Fruit fly (Drosophila melanogaster) whole organism, prepupa: ENCODE measurements around the gene CG6409.

Experiments
- Blimp-1 ChIP-seq: fragments of 200-800 bp; sonication (Bioruptor generic); optimal IDR thresholded peaks from 3 replicates; lab custom pipeline; 2017; ENCODE audit warnings: missing biosample characterization, missing genetic modification characterization, mild to moderate bottlenecking, moderate library complexity, missing genetic modification reagents
- CG10631 ChIP-seq: fragments of 200-800 bp; sonication (Bioruptor generic); optimal IDR thresholded peaks from 2 replicates; lab custom pipeline; 2016; ENCODE audit warnings: missing biosample characterization, missing genetic modification characterization
- CG10669 ChIP-seq: fragments of 200-800 bp; sonication (Bioruptor generic); optimal IDR thresholded peaks from 3 replicates; lab custom pipeline; 2018; ENCODE audit warnings: missing biosample characterization, mild to moderate bottlenecking, missing genetic modification characterization, moderate library complexity
- CG11294 ChIP-seq: fragments of 200-800 bp; sonication (Bioruptor generic); IDR thresholded peaks from 2 replicates; pipeline ENCODE4 v1.3.6; 2022; ENCODE audit warnings: missing biosample characterization, missing genetic modification characterization
- CG11902 ChIP-seq: fragments of 200-800 bp; sonication (Bioruptor generic); optimal IDR thresholded peaks from 3 replicates; lab custom pipeline; 2016; ENCODE audit warnings: missing biosample characterization, missing genetic modification characterization
- CG15336 ChIP-seq: fragments of 200-800 bp; sonication (Bioruptor generic); IDR thresholded peaks from 2 replicates; pipeline ENCODE4 v1.3.6; 2022; ENCODE audit warnings: missing biosample characterization, missing genetic modification characterization
- CG16779 ChIP-seq: fragments of 200-800 bp; sonication (Bioruptor generic); optimal IDR thresholded peaks from 3 replicates; lab custom pipeline; 2017; ENCODE audit warnings: missing biosample characterization, mild to moderate bottlenecking, missing genetic modification characterization
- CG31627 ChIP-seq: fragments of 200-800 bp; sonication (Bioruptor generic); optimal IDR thresholded peaks from 3 replicates; lab custom pipeline; 2016; ENCODE audit warnings: missing biosample characterization, missing genetic modification characterization
- CG32006 ChIP-seq: fragments of 200-800 bp; sonication (Bioruptor generic); optimal IDR thresholded peaks from 3 replicates; lab custom pipeline; 2017; ENCODE audit warnings: missing biosample characterization, mild to moderate bottlenecking, missing genetic modification characterization
- CG3919 ChIP-seq: fragments of 200-800 bp; sonication (Bioruptor generic); optimal IDR thresholded peaks from 3 replicates; lab custom pipeline; 2016; ENCODE audit warnings: missing biosample characterization, missing genetic modification characterization
- CG6163 ChIP-seq: fragments of 200-800 bp; sonication (Bioruptor generic); IDR thresholded peaks from 3 replicates; pipeline ENCODE4 v1.3.6; 2022; ENCODE audit warnings: missing biosample characterization, missing genetic modification characterization
- CG6276 ChIP-seq: fragments of 200-800 bp; sonication (Bioruptor generic); optimal IDR thresholded peaks from 2 replicates; lab custom pipeline; 2017; ENCODE audit warnings: missing biosample characterization, mild to moderate bottlenecking, missing genetic modification characterization
- CG6792 ChIP-seq: fragments of 200-800 bp; sonication (Bioruptor generic); optimal IDR thresholded peaks from 3 replicates; lab custom pipeline; 2016; ENCODE audit warnings: missing biosample characterization, missing genetic modification characterization
- CG6808 ChIP-seq: fragments of 200-800 bp; sonication (Bioruptor generic); optimal IDR thresholded peaks from 3 replicates; lab custom pipeline; 2017; ENCODE audit warnings: missing biosample characterization, missing genetic modification characterization, mild to moderate bottlenecking, moderate library complexity, missing genetic modification reagents
- CG6854 ChIP-seq: fragments of 200-800 bp; sonication (Bioruptor generic); optimal IDR thresholded peaks from 2 replicates; lab custom pipeline; 2017; ENCODE audit warnings: missing biosample characterization, mild to moderate bottlenecking, missing genetic modification characterization
- CG8119 ChIP-seq: fragments of 200-800 bp; sonication (Bioruptor generic); IDR thresholded peaks from 3 replicates; pipeline ENCODE4 v1.3.6; 2022; ENCODE audit warnings: missing biosample characterization, missing genetic modification characterization
- CG8319 ChIP-seq: fragments of 200-800 bp; sonication (Bioruptor generic); optimal IDR thresholded peaks from 3 replicates; lab custom pipeline; 2016; ENCODE audit warnings: missing biosample characterization, missing genetic modification characterization
- CG9139 ChIP-seq: fragments of 200-800 bp; sonication (Bioruptor generic); optimal IDR thresholded peaks from 3 replicates; lab custom pipeline; 2017; ENCODE audit warnings: missing biosample characterization, mild to moderate bottlenecking, missing genetic modification characterization
- Eip75B ChIP-seq: fragments of 200-800 bp; sonication (Bioruptor generic); optimal IDR thresholded peaks from 3 replicates; lab custom pipeline; 2016; ENCODE audit warnings: missing biosample characterization, missing genetic modification characterization
- Eip78C ChIP-seq: fragments of 200-800 bp; sonication (Bioruptor generic); peaks from one replicate; lab custom pipeline; 2016; ENCODE audit warnings: missing biosample characterization, missing genetic modification characterization
- Eip93F ChIP-seq: fragments of 200-800 bp; sonication (Bioruptor generic); optimal IDR thresholded peaks from 2 replicates; lab custom pipeline; 2016; ENCODE audit warnings: missing biosample characterization, mild to moderate bottlenecking, missing genetic modification characterization
- Ets21C ChIP-seq: fragments of 200-800 bp; sonication (Bioruptor generic); optimal IDR thresholded peaks from 3 replicates; lab custom pipeline; 2016; ENCODE audit warnings: missing biosample characterization, missing genetic modification characterization
- Ets96B ChIP-seq: fragments of 200-800 bp; optimal IDR thresholded peaks from 2 replicates; lab custom pipeline; 2019; ENCODE audit warnings: missing biosample characterization, mild to moderate bottlenecking, missing genetic modification characterization, moderate library complexity
- Gug ChIP-seq: fragments of 200-800 bp; sonication (Bioruptor generic); IDR thresholded peaks from 2 replicates; pipeline ENCODE4 v1.3.6; 2022; ENCODE audit warnings: missing biosample characterization, missing genetic modification characterization
- Hr39 ChIP-seq: fragments of 200-800 bp; sonication (Bioruptor generic); optimal IDR thresholded peaks from 2 replicates; lab custom pipeline; 2016; ENCODE audit warnings: missing biosample characterization, missing genetic modification characterization
- Hr4 ChIP-seq: fragments of 200-800 bp; sonication (Bioruptor generic); optimal IDR thresholded peaks from 3 replicates; lab custom pipeline; 2016; ENCODE audit warnings: missing biosample characterization, missing genetic modification characterization
- Met ChIP-seq: fragments of 200-800 bp; sonication (Bioruptor generic); optimal IDR thresholded peaks from 3 replicates; lab custom pipeline; 2016; ENCODE audit warnings: missing biosample characterization, missing genetic modification characterization
- OdsH ChIP-seq: fragments of 200-800 bp; sonication (Bioruptor generic); optimal IDR thresholded peaks from 3 replicates; lab custom pipeline; 2016; ENCODE audit warnings: missing biosample characterization, missing genetic modification characterization
- Smox ChIP-seq: fragments of 200-800 bp; sonication (Bioruptor generic); optimal IDR thresholded peaks from 3 replicates; lab custom pipeline; 2016; ENCODE audit warnings: missing biosample characterization, missing genetic modification characterization
- Sox102F ChIP-seq: fragments of 200-800 bp; sonication (Bioruptor generic); optimal IDR thresholded peaks from 2 replicates; lab custom pipeline; 2016; ENCODE audit warnings: missing biosample characterization, mild to moderate bottlenecking, missing genetic modification characterization
- Sox15 ChIP-seq: fragments of 200-800 bp; sonication (Bioruptor generic); optimal IDR thresholded peaks from 3 replicates; lab custom pipeline; 2016; ENCODE audit warnings: missing biosample characterization, missing genetic modification characterization
- acj6 ChIP-seq: fragments of 200-800 bp; sonication (Bioruptor generic); optimal IDR thresholded peaks from 3 replicates; lab custom pipeline; 2016; ENCODE audit warnings: missing biosample characterization, missing genetic modification characterization
- cyc ChIP-seq: fragments of 200-800 bp; sonication (Bioruptor generic); optimal IDR thresholded peaks from 3 replicates; lab custom pipeline; 2016; ENCODE audit warnings: missing biosample characterization, missing genetic modification characterization
- dsx ChIP-seq: fragments of 200-800 bp; optimal IDR thresholded peaks from 3 replicates; lab custom pipeline; 2019; ENCODE audit warnings: missing biosample characterization, mild to moderate bottlenecking, missing genetic modification characterization, moderate library complexity; ENCODE audit not compliant: poor library complexity, severe bottlenecking
- eg ChIP-seq: fragments of 200-800 bp; sonication (Bioruptor generic); IDR thresholded peaks from 3 replicates; pipeline ENCODE4 v1.3.6; 2022; ENCODE audit warnings: missing biosample characterization, missing genetic modification characterization
- fd59A ChIP-seq: fragments of 200-800 bp; sonication (Bioruptor generic); optimal IDR thresholded peaks from 2 replicates; lab custom pipeline; 2017; ENCODE audit warnings: missing biosample characterization, mild to moderate bottlenecking, missing genetic modification characterization, missing genetic modification reagents
- fd85E ChIP-seq: fragments of 200-800 bp; sonication (Bioruptor generic); optimal IDR thresholded peaks from 3 replicates; lab custom pipeline; 2016; ENCODE audit warnings: missing biosample characterization, missing genetic modification characterization
- fkh ChIP-seq: fragments of 200-800 bp; sonication (Bioruptor generic); optimal IDR thresholded peaks from 3 replicates; lab custom pipeline; 2017; ENCODE audit warnings: missing biosample characterization, mild to moderate bottlenecking, missing genetic modification characterization, moderate library complexity
- lz ChIP-seq: fragments of 200-800 bp; sonication (Bioruptor generic); optimal IDR thresholded peaks from 3 replicates; lab custom pipeline; 2016; ENCODE audit warnings: missing biosample characterization, missing genetic modification characterization
- net ChIP-seq: fragments of 200-800 bp; sonication (Bioruptor generic); optimal IDR thresholded peaks from 3 replicates; lab custom pipeline; 2016; ENCODE audit warnings: missing biosample characterization, missing genetic modification characterization
- pdm3 ChIP-seq: fragments of 200-800 bp; sonication (Bioruptor generic); optimal IDR thresholded peaks from 3 replicates; lab custom pipeline; 2016; ENCODE audit warnings: missing biosample characterization, missing genetic modification characterization
- salr ChIP-seq, 2 experiments: fragments of 200-800 bp; sonication (Bioruptor generic); optimal IDR thresholded peaks; 3 replicates each; lab custom pipeline; 2016 to 2018; ENCODE audit warnings: missing biosample characterization in 2 of 2, missing genetic modification characterization in 2 of 2, mild to moderate bottlenecking in 1 of 2
- spab ChIP-seq: fragments of 200-800 bp; sonication (Bioruptor generic); optimal IDR thresholded peaks from 2 replicates; lab custom pipeline; 2017; ENCODE audit warnings: missing biosample characterization, mild to moderate bottlenecking, missing genetic modification characterization, missing genetic modification reagents
- topi ChIP-seq: fragments of 200-800 bp; sonication (Bioruptor generic); optimal IDR thresholded peaks from 3 replicates; lab custom pipeline; 2016; ENCODE audit warnings: missing biosample characterization, missing genetic modification characterization
- vri ChIP-seq: fragments of 200-800 bp; sonication (Bioruptor generic); optimal IDR thresholded peaks from 3 replicates; lab custom pipeline; 2016; ENCODE audit warnings: missing biosample characterization, mild to moderate bottlenecking, missing genetic modification characterization

CG6409 gene

dm6 chr3L:10867778-10868382, 14.3 kb downstream of the CG6409 start (continued):
- no peak for TF ChIP-seq CG8319 (GFP tag; lab: Kevin White, UChicago)
- peak; percentile 86 for TF ChIP-seq fkh (GFP tag; lab: Kevin White, UChicago)
- no peak for TF ChIP-seq acj6 (GFP tag; lab: Kevin White, UChicago)
- TF ChIP-seq CG10669 (GFP tag; lab: Kevin White, UChicago) = peak; percentile 21
- no peak for TF ChIP-seq fd59A (GFP tag; lab: Kevin White, UChicago)
- TF ChIP-seq Smox (GFP tag; lab: Kevin White, UChicago) = no peak
- no peak for TF ChIP-seq Eip75B (GFP tag; lab: Kevin White, UChicago)
- TF ChIP-seq CG16779 (tag; lab: Kevin White, UChicago) = peak; percentile 74
- no peak for TF ChIP-seq Eip93F
- TF ChIP-seq Blimp-1 (GFP tag; lab: Kevin White, UChicago) = no peak
- peak; percentile 58 for TF ChIP-seq Eip78C
- no peak for TF ChIP-seq fd85E (GFP tag; lab: Kevin White, UChicago)
- TF ChIP-seq Hr4 (GFP tag; lab: Kevin White, UChicago) = peak; percentile 20
- peak; percentile 65 for TF ChIP-seq net (GFP tag; lab: Kevin White, UChicago)
- TF ChIP-seq CG15336 (GFP tag; lab: Robert Waterston, UW) = peak; percentile 67
- no peak for TF ChIP-seq CG11902 (GFP tag; lab: Kevin White, UChicago)
- no peak for TF ChIP-seq topi (GFP tag; lab: Kevin White, UChicago)
- peak; percentile 33 for TF ChIP-seq CG6808 (GFP tag; lab: Kevin White, UChicago)
- TF ChIP-seq CG6792 = no peak
- peak; percentile 27 for TF ChIP-seq spab (GFP tag; lab: Kevin White, UChicago)
- TF ChIP-seq CG6276 (GFP tag; lab: Kevin White, UChicago) = peak; percentile 81
- TF ChIP-seq dsx = peak; percentile 53
- TF ChIP-seq CG8119 (GFP tag; lab: Robert Waterston, UW) = peak; percentile 82
- peak; percentile 55; the same call in 1 of the 2 replicates for TF ChIP-seq Gug (GFP tag; lab: Robert Waterston, UW)
- TF ChIP-seq CG6163 = peak; percentile 88
- TF ChIP-seq Met (GFP tag; lab: Kevin White, UChicago) = no peak

- no peak for TF ChIP-seq CG8119 (GFP tag; lab: Robert Waterston, UW)
- peak; percentile 15 for TF ChIP-seq vri (GFP tag; lab: Kevin White, UChicago)
These were observed 14.9 kb downstream of the CG6409 start for dm6 chr3L:10867380-10867648.

dm6 chr3L:10866633-10867379, 15.4 kb downstream of the CG6409 start:
- TF ChIP-seq CG8119 (GFP tag; lab: Robert Waterston, UW) (no peak), CG6163 (no peak), CG6854 (GFP tag; lab: Kevin White, UChicago) (no peak), Sox102F (GFP tag; lab: Kevin White, UChicago) (peak; percentile 3), CG9139 (GFP tag; lab: Kevin White, UChicago) (no peak), lz (GFP tag; lab: Kevin White, UChicago) (peak; percentile 18), Sox15 (GFP tag; lab: Kevin White, UChicago) (no peak), CG11294 (GFP tag; lab: Robert Waterston, UW) (no peak), fd59A (GFP tag; lab: Kevin White, UChicago) (no peak), vri (GFP tag; lab: Kevin White, UChicago) (no peak), cyc (peak; percentile 0), pdm3 (GFP tag; lab: Kevin White, UChicago) (peak; percentile 6), OdsH (GFP tag; lab: Kevin White, UChicago) (no peak), Ets96B (tag; lab: Kevin White, UChicago) (no peak), Eip78C (peak; percentile 13), Met (GFP tag; lab: Kevin White, UChicago) (no peak), CG10631 (no peak), CG11902 (GFP tag; lab: Kevin White, UChicago) (no peak), CG6808 (GFP tag; lab: Kevin White, UChicago) (no peak), Hr39 (GFP tag; lab: Kevin White, UChicago) (peak; percentile 13), salr (GFP tag; optimal IDR thresholded peaks at IDR 0.05; lab: Kevin White, UChicago) (no peak), Smox (GFP tag; lab: Kevin White, UChicago) (no peak), CG3919 (GFP tag; lab: Kevin White, UChicago) (no peak), eg (GFP tag; lab: Robert Waterston, UW) (0 out of 3 replicates have a peak, but pooled peaks have one; percentile 16), CG6276 (GFP tag; lab: Kevin White, UChicago) (no peak), CG32006 (GFP tag; lab: Kevin White, UChicago) (no peak), Ets21C (no peak), CG31627 (GFP tag; lab: Kevin White, UChicago) (peak; percentile 17)
